Worm (Caenorhabditis elegans): Measurements from ENCODE around the gene hpo-34.

hpo-34 gene

DNA sequence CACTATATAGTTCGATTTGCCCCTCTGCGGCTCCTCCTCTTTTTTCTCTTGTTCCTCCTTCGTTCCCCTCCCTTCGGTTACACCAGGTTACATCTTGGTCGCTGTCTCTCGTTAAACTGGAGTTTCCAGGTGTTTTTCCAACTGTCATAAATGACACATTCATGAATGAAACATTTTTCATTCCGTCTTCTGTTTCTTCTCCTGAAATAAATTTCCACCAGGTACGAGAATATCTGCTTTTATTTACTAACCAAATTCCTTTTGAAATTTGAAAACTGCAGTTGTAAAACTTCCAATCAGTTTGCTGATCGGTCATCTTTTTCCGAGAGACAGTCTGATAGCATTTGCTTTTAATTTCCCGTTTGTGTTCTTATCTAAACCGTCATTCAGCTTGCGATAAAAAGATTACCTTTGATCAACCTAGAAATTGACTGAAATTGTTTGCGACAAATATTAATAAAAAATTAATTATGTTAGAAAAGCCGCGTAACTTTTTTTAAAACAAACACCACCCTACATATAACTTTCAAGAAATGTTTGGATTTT is 37.4 kb upstream of the hpo-34 start, which contains the start of gene C35C5.10:
Gene C35C5.10, plus strand, starts transcription at position 51 of the 546 bp plus-strand sequence.
- TF ChIP-seq gei-8 (GFP tag; optimal IDR thresholded peaks at IDR 0.05) (no peak), hlh-11 (tag; optimal IDR thresholded peaks at IDR 0.05) (peak; percentile 43), daf-16 (GFP tag; optimal IDR thresholded peaks at IDR 0.05) (no peak), daf-16 (tag; optimal IDR thresholded peaks at IDR 0.05) (peak; percentile 62), dve-1 (tag; optimal IDR thresholded peaks at IDR 0.05; ENCODE audit: insufficient read depth) (peak; percentile 27), dmd-6 (GFP tag; IDR thresholded peaks at IDR 0.05) (peak; percentile 68), pqm-1 (tag; optimal IDR thresholded peaks at IDR 0.05) (peak; percentile 60), nhr-28 (tag; optimal IDR thresholded peaks at IDR 0.05) (peak; percentile 47), aha-1 (tag) (peak; percentile 22), lir-3 (tag; optimal IDR thresholded peaks at IDR 0.05) (no peak)

DNA sequence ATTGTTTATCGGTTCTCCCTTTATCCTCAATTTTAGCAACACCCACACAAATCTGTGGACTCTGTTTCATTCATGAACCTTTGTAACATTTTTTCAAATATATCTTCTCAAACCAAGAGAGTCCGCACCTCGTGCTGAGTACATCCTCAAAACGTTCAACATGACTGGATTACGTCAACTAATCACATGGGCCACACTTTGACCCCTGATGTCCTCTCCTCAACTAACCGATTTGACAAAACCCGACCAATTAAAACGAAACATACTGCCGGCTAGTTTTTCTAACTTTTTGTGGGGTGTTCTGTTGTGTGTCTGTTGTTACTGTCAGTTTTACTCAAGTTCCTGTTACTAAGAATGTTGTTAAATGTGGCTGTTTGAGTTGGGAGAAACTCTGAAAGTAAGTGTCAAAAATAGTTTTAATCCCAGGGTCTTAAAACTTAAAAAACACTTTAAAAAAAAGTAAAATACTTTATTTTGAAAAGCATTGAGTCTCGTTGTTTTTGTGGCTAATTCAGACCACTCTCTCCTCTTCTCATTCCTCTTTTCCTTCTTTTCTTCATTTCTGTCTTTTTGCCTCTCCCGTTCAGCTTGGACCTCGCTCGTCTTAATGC is 36.8 kb upstream of the hpo-34 start:
- TF ChIP-seq ceh-62 (tag; optimal IDR thresholded peaks at IDR 0.05), result no peak
- no peak for TF ChIP-seq zip-2 (tag; optimal IDR thresholded peaks at IDR 0.05)
- no peak for TF ChIP-seq dpl-1 (GFP tag; optimal IDR thresholded peaks at IDR 0.05)
- no peak for TF ChIP-seq snpc-1.2 (GFP tag; IDR thresholded peaks at IDR 0.05)
- TF ChIP-seq aha-1 (tag), result no peak
- no peak for TF ChIP-seq zag-1 (tag; optimal IDR thresholded peaks at IDR 0.05)
- TF ChIP-seq nhr-11 (tag; optimal IDR thresholded peaks at IDR 0.05), result peak; percentile 31
- no peak for TF ChIP-seq set-16 (GFP tag; IDR thresholded peaks at IDR 0.05)
- TF ChIP-seq dmd-9 (GFP tag; IDR thresholded peaks at IDR 0.05), result no peak
- TF ChIP-seq zip-11 (GFP tag; IDR thresholded peaks at IDR 0.05), result no peak
- TF ChIP-seq F10B5.3 (tag; optimal IDR thresholded peaks at IDR 0.05), result no peak
- no peak for TF ChIP-seq lin-39 (tag; optimal IDR thresholded peaks at IDR 0.05)
- no peak for TF ChIP-seq cey-2 (tag; optimal IDR thresholded peaks at IDR 0.05; ENCODE audit: borderline replicate concordance, insufficient read depth)
- no peak for TF ChIP-seq lsy-2 (tag; optimal IDR thresholded peaks at IDR 0.05)
- TF ChIP-seq hlh-30 (tag; optimal IDR thresholded peaks at IDR 0.05; ENCODE audit: insufficient read depth), result peak; percentile 61
- no peak for TF ChIP-seq lir-3 (tag; optimal IDR thresholded peaks at IDR 0.05)
- TF ChIP-seq duxl-1 (tag; optimal IDR thresholded peaks at IDR 0.05; ENCODE audit: poor library complexity), result no peak
- no peak for TF ChIP-seq mdl-1 (tag; optimal IDR thresholded peaks at IDR 0.05)
- no peak for TF ChIP-seq dmd-6 (GFP tag; IDR thresholded peaks at IDR 0.05)
- no peak for TF ChIP-seq ztf-11 (tag; optimal IDR thresholded peaks at IDR 0.05)
- no peak for TF ChIP-seq ztf-7 (tag; optimal IDR thresholded peaks at IDR 0.05)
- no peak for TF ChIP-seq php-3 (GFP tag; IDR thresholded peaks at IDR 0.05)
- 0 out of 2 replicates have a peak, but pooled peaks have one; percentile 50 for TF ChIP-seq tag-97 (GFP tag; IDR thresholded peaks at IDR 0.05)
- TF ChIP-seq ceh-32 (tag; optimal IDR thresholded peaks at IDR 0.05; ENCODE audit: poor library complexity), result no peak
- no peak for TF ChIP-seq F49E8.2 (tag; optimal IDR thresholded peaks at IDR 0.05; ENCODE audit: borderline replicate concordance)
- no peak for TF ChIP-seq nhr-111 (GFP tag; optimal IDR thresholded peaks at IDR 0.05)
- TF ChIP-seq nhr-41 (GFP tag; IDR thresholded peaks at IDR 0.05), result no peak
- TF ChIP-seq ceh-20 (GFP tag; IDR thresholded peaks at IDR 0.05), result no peak
- TF ChIP-seq unc-62 (GFP tag; optimal IDR thresholded peaks at IDR 0.05 in 1 of 2), result peak in 1 of 2 experiments; percentile 92
- no peak for TF ChIP-seq unc-62 (tag; optimal IDR thresholded peaks at IDR 0.05)

DNA sequence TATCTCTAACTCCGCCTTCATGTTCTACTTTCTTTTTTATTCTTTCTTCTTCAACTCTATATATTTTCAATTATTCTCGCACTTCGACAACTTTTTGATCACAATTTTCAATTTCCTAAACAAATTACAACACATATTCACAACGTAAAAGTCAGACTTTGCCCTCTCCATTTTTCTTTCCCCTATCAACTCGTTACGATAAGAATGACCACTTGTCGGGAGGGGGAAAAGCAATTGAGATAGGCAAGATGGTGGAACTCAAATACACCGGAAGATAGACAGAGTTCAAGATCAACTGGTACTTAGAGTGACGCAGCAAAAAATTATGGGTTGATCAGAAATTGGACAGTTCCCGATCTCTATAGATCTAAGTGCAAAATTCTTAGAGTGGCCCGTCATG is 36.2 kb upstream of the hpo-34 start:
- TF ChIP-seq daf-16 (GFP tag; optimal IDR thresholded peaks at IDR 0.05) (no peak), daf-16 (tag; optimal IDR thresholded peaks at IDR 0.05) (peak; percentile 43), ceh-44 (GFP tag; IDR thresholded peaks at IDR 0.05) (no peak), pqm-1 (tag; optimal IDR thresholded peaks at IDR 0.05) (peak; percentile 78), snpc-4 (tag; optimal IDR thresholded peaks at IDR 0.05) (no peak), aha-1 (tag) (peak; percentile 78)

Data from whole organism, L4 larva.